Worm (Caenorhabditis elegans) whole organism, L1 larva: ENCODE data around the gene Y46G5A.22.

Experiments used
- ama-1 ChIP-seq: fragments of 150-350 bp; optimal IDR thresholded peaks from 2 replicates; lab custom pipeline; 2014
- elt-3 ChIP-seq, 6 experiments: fragments of 150-350 bp in 1 of 6; sonication (generic microtip); optimal IDR thresholded peaks; 2 replicates each; lab custom pipeline; 2017 to 2018; ENCODE audit warnings: missing biosample characterization in 6 of 6, missing genetic modification characterization in 6 of 6, inconsistent platforms in 1 of 6
- fos-1 ChIP-seq: fragments of 150-350 bp; optimal IDR thresholded peaks from 2 replicates; lab custom pipeline; 2014; ENCODE audit warnings: missing biosample characterization, missing genetic modification characterization
- lin-35 ChIP-seq, 2 experiments: fragments of 150-350 bp; optimal IDR thresholded peaks; 2 replicates each; lab custom pipeline; 2014; ENCODE audit warnings: missing biosample characterization in 2 of 2, missing genetic modification characterization in 2 of 2, missing genetic modification reagents in 2 of 2
- lsy-2 ChIP-seq, 2 experiments: fragments of 150-350 bp; optimal IDR thresholded peaks; 2 replicates each; lab custom pipeline; 2014; ENCODE audit warnings: missing biosample characterization in 2 of 2, missing genetic modification characterization in 2 of 2
- nhr-77 ChIP-seq: fragments of 150-350 bp; optimal IDR thresholded peaks from 2 replicates; lab custom pipeline; 2014; ENCODE audit warnings: missing biosample characterization, missing genetic modification characterization
- tbx-2 ChIP-seq: sonication (generic microtip); optimal IDR thresholded peaks from 2 replicates; lab custom pipeline; 2016; ENCODE audit warnings: missing genetic modification characterization, missing compliant biosample characterization

DNA sequence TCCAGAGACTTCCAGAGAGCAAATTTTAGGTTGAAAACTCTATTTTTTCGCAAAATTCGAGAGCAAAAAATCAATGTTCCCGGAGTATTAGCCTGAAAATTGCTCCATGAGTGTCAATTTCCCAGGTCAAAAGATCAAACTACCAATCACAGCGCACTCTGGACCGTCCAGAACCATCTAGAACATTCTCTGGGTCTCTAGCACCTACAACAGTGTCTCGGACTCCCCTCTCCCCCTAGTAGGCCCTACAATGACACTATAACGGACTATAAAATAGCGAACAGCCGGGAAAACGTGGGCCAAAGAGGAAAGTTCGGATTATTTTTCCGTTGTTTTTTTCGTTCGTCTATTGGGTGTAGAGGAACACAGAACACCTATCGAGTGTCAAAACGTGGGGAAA, 19.0 kb downstream of the Y46G5A.22 start:
- TF ChIP-seq ama-1 (lab: Kevin White, UChicago) (no peak), lin-35 (GFP tag; optimal IDR thresholded peaks at IDR 0.05; lab: Kevin White, UChicago) (no peak), fos-1 (tag; lab: Kevin White, UChicago) (no peak), lsy-2 (tag; optimal IDR thresholded peaks at IDR 0.05; lab: Kevin White, UChicago) (no peak), tbx-2 (tag; lab: Kevin White, UChicago) (no peak), nhr-77 (tag; lab: Kevin White, UChicago) (no peak), elt-3 (tag; optimal IDR thresholded peaks at IDR 0.05; lab: Kevin White, UChicago) (no peak)
